Worm (Caenorhabditis elegans) whole organism, L3 larva: ENCODE data around the gene Y45G5AM.6.

Experiments
- ama-1 ChIP-seq: fragments of 150-350 bp; optimal IDR thresholded peaks from 2 replicates; lab custom pipeline; 2018
- lin-39 ChIP-seq: fragments of 150-350 bp; optimal IDR thresholded peaks from 2 replicates; lab custom pipeline; 2018; ENCODE audit warnings: missing biosample characterization, missing genetic modification reagents, missing genetic modification characterization
- nhr-237 ChIP-seq: fragments of 150-350 bp; optimal IDR thresholded peaks from 2 replicates; lab custom pipeline; 2014; ENCODE audit warnings: missing biosample characterization, missing genetic modification characterization
- nhr-25 ChIP-seq: sonication (generic microtip); optimal IDR thresholded peaks from 2 replicates; lab custom pipeline; 2017; ENCODE audit warnings: missing biosample characterization, missing genetic modification characterization

DNA sequence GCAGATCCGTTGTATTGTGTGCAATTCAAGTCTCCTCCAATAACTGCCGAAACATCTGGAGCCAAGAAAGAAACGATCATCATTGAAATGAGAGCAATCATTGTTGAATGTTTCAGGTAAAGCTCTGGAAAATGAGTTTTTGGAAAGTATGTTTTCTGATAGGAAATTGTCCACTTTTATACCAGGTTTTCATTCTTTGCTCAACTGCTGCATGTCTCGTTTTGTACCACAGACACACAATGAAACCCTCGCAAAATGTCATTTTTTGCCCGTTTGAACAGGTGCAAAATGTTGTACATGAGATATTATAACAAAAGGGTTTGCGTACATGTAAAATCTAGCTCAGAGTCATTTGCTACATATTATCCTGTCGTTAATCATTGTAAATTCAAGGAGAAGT lies 31.5 kb downstream of the Y45G5AM.6 start, which contains the start of gene T05B4.10:
- TF ChIP-seq nhr-237 (tag; lab: Kevin White, UChicago) (no peak), ama-1 (lab: Kevin White, UChicago) (no peak), lin-39 (tag; lab: Kevin White, UChicago) (no peak), nhr-25 (tag; lab: Kevin White, UChicago) (no peak)
